Worm (Caenorhabditis elegans): ENCODE results near the gene Y24D9B.1.
"Not testable (repeated sequence)": the region's sequence is repeated elsewhere in the genome, so short reads cannot be mapped to it uniquely, and the experiment has no call there.

The Y24D9B.1 gene

ce11 chrIV:4348146-4348545 lies 31.0 kb downstream of the Y24D9B.1 start, which contains the start of gene W03B1.5:
TSS of gene W03B1.5 (plus strand) at chrIV:4348446.
- TF ChIP-seq nhr-84 (tag; optimal IDR thresholded peaks at IDR 0.05); egl-27 (tag; optimal IDR thresholded peaks at IDR 0.05); lin-14 (GFP tag; optimal IDR thresholded peaks at IDR 0.05): not testable (repeated sequence)

- TF ChIP-seq fkh-10 (GFP tag; optimal IDR thresholded peaks at IDR 0.05): no peak
- no peak for TF ChIP-seq dpl-1 (GFP tag; optimal IDR thresholded peaks at IDR 0.05)
- no peak for TF ChIP-seq zip-4 (GFP tag; optimal IDR thresholded peaks at IDR 0.05)
- TF ChIP-seq mab-9 (GFP tag; IDR thresholded peaks at IDR 0.05): no peak
Observed at ce11 chrIV:4356879-4357278, 39.7 kb downstream of the Y24D9B.1 start, which contains the start of gene W03B1.9. TSS of gene W03B1.9 (minus strand) at chrIV:4356979.

- TF ChIP-seq nhr-76 (tag; optimal IDR thresholded peaks at IDR 0.05) (no peak), snu-23 (GFP tag; optimal IDR thresholded peaks at IDR 0.05) (peak; percentile 52), ztf-4 (tag; optimal IDR thresholded peaks at IDR 0.05) (no peak), unc-86 (tag; optimal IDR thresholded peaks at IDR 0.05) (no peak), hpl-2 (GFP tag; optimal IDR thresholded peaks at IDR 0.05) (no peak), sox-4 (tag; optimal IDR thresholded peaks at IDR 0.05) (no peak), zip-4 (GFP tag; optimal IDR thresholded peaks at IDR 0.05) (no peak), hlh-4 (tag; optimal IDR thresholded peaks at IDR 0.05) (no peak), C34B4.2 (tag; optimal IDR thresholded peaks at IDR 0.05) (no peak), nhr-71 (tag; optimal IDR thresholded peaks at IDR 0.05) (peak; percentile 46), vab-15 (tag; optimal IDR thresholded peaks at IDR 0.05) (no peak), lin-35 (GFP tag; optimal IDR thresholded peaks at IDR 0.05) (peak; percentile 92 to 96), dsc-1 (tag; optimal IDR thresholded peaks at IDR 0.05) (peak; percentile 50), ces-1 (GFP tag; optimal IDR thresholded peaks at IDR 0.05) (no peak), nhr-90 (tag; optimal IDR thresholded peaks at IDR 0.05; ENCODE audit: poor library complexity) (peak; percentile 25), zag-1 (tag; optimal IDR thresholded peaks at IDR 0.05) (no peak), sptf-1 (tag; optimal IDR thresholded peaks at IDR 0.05) (no peak), blmp-1 (tag; optimal IDR thresholded peaks at IDR 0.05) (no peak), nhr-85 (tag) (peak; percentile 33), rnt-1 (tag; optimal IDR thresholded peaks at IDR 0.05) (peak; percentile 44), hlh-17 (GFP tag; optimal IDR thresholded peaks at IDR 0.05; ENCODE audit: borderline replicate concordance) (no peak), efl-3 (GFP tag; optimal IDR thresholded peaks at IDR 0.05) (no peak), tlp-1 (tag; optimal IDR thresholded peaks at IDR 0.05) (no peak), unc-30 (tag; optimal IDR thresholded peaks at IDR 0.05) (no peak), lin-15B (tag; optimal IDR thresholded peaks at IDR 0.05) (peak; percentile 49), fkh-10 (GFP tag; optimal IDR thresholded peaks at IDR 0.05) (no peak), nhr-19 (GFP tag; conservative IDR thresholded peaks at IDR 0.05) (no peak), dpl-1 (GFP tag; optimal IDR thresholded peaks at IDR 0.05) (peak; percentile 85 to 94 (median 90)), nhr-11 (tag; optimal IDR thresholded peaks at IDR 0.05) (no peak), egl-27 (tag; optimal IDR thresholded peaks at IDR 0.05) (no peak), unc-98 (GFP tag; IDR thresholded peaks at IDR 0.05) (no peak), aha-1 (tag; optimal IDR thresholded peaks at IDR 0.05) (no peak), unc-130 (tag; optimal IDR thresholded peaks at IDR 0.05) (no peak), unc-62 (GFP tag; optimal IDR thresholded peaks at IDR 0.05) (no peak), C04F5.9 (tag; optimal IDR thresholded peaks at IDR 0.05) (no peak), nhr-20 (tag; optimal IDR thresholded peaks at IDR 0.05) (peak; percentile 25), isw-1 (GFP tag; IDR thresholded peaks at IDR 0.05) (peak; percentile 19; the same call in 1 of the 2 replicates), nhr-12 (tag; optimal IDR thresholded peaks at IDR 0.05) (no peak), nhr-237 (tag; optimal IDR thresholded peaks at IDR 0.05) (no peak), ceh-90 (tag; optimal IDR thresholded peaks at IDR 0.05) (no peak), sup-37 (GFP tag; optimal IDR thresholded peaks at IDR 0.05) (no peak), lin-13 (GFP tag; optimal IDR thresholded peaks at IDR 0.05) (no peak), pax-3 (tag; optimal IDR thresholded peaks at IDR 0.05) (no peak), ama-1 (optimal IDR thresholded peaks at IDR 0.05) (no peak), ztf-11 (tag; optimal IDR thresholded peaks at IDR 0.05) (no peak), fkh-8 (tag; optimal IDR thresholded peaks at IDR 0.05) (no peak)
Observed at ce11 chrIV:4357296-4357695, 40.1 kb downstream of the Y24D9B.1 start, which contains the start of gene sars-2. TSS of gene sars-2 (plus strand) at chrIV:4357636.

Measured in whole organism, L1 larva.